Fruit fly (Drosophila melanogaster): ENCODE results near the gene CG8891.

DNA sequence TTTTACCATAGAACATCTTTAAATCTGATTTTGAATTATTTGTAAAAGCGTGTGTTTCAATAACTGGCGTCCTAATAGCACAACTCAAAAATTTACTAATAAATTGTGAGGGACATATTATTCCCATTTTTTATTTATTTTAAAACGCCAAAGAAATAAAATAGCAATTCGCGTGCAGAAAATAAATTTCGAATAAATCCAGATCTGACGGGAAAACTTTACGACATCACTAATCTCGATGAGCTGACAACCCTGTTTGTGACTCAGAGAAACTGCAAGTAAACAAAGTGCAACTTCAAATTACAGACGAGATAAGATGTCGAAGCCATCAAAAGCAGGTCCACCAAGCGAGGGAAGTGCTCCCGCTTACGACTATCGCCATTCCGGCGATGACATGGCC is 13.8 kb downstream of the CG8891 start, which contains the start of gene CG34125:
- TF ChIP-seq N (GFP tag; optimal IDR thresholded peaks at IDR 0.05) (no peak), GATAd (GFP tag; optimal IDR thresholded peaks at IDR 0.05) (no peak), Sp1 (GFP tag; optimal IDR thresholded peaks at IDR 0.05) (no peak), jim (GFP tag; optimal IDR thresholded peaks at IDR 0.05) (no peak), ey (GFP tag; optimal IDR thresholded peaks at IDR 0.05) (no peak), brk (GFP tag; optimal IDR thresholded peaks at IDR 0.05) (no peak)
